Fruit fly (Drosophila melanogaster): ENCODE data around the gene tfc.

tfc gene

dm6 chr3L:1300076-1300635 lies 43.9 kb downstream of the tfc start (continued):
- TF ChIP-seq CG17186 (GFP tag; optimal IDR thresholded peaks at IDR 0.05), result no peak
- no peak for TF ChIP-seq NC2α (GFP tag; optimal IDR thresholded peaks at IDR 0.05)
- TF ChIP-seq CG4424 (GFP tag; optimal IDR thresholded peaks at IDR 0.05), result peak; percentile 62
- peak; percentile 74 for TF ChIP-seq Hr3 (GFP tag; optimal IDR thresholded peaks at IDR 0.05)
- no peak for TF ChIP-seq en (GFP tag; optimal IDR thresholded peaks at IDR 0.05)
- peak; percentile 81 for TF ChIP-seq CG2875 (GFP tag; optimal IDR thresholded peaks at IDR 0.05)
- peak; percentile 51 for TF ChIP-seq Gug (GFP tag; IDR thresholded peaks at IDR 0.05)
- TF ChIP-seq Chrac-16 (GFP tag; optimal IDR thresholded peaks at IDR 0.05), result peak; percentile 68
- peak; percentile 74 for TF ChIP-seq Asciz (GFP tag; optimal IDR thresholded peaks at IDR 0.05)
- TF ChIP-seq HLH3B (GFP tag; IDR thresholded peaks at IDR 0.05), result peak; percentile 83
- TF ChIP-seq bigmax (GFP tag; optimal IDR thresholded peaks at IDR 0.05), result no peak
- TF ChIP-seq az2 (GFP tag; optimal IDR thresholded peaks at IDR 0.05), result peak; percentile 75
- TF ChIP-seq pnt (GFP tag; optimal IDR thresholded peaks at IDR 0.05), result peak; percentile 2
- no peak for TF ChIP-seq Antp (GFP tag; optimal IDR thresholded peaks at IDR 0.05)
- peak; percentile 84 for TF ChIP-seq zen (tag; optimal IDR thresholded peaks at IDR 0.05)
- TF ChIP-seq phol (tag; optimal IDR thresholded peaks at IDR 0.05), result peak; percentile 88
- peak; percentile 77 for TF ChIP-seq Rfx (GFP tag; IDR thresholded peaks at IDR 0.05)
- peak; percentile 38 for TF ChIP-seq Camta (GFP tag; optimal IDR thresholded peaks at IDR 0.05)
- TF ChIP-seq Dek (tag; optimal IDR thresholded peaks at IDR 0.05), result peak; percentile 56
- peak; percentile 69 for TF ChIP-seq CG18476 (GFP tag; optimal IDR thresholded peaks at IDR 0.05)
- no peak for TF ChIP-seq HLH4C (GFP tag; IDR thresholded peaks at IDR 0.05; ENCODE audit: partially characterized antibody)
- TF ChIP-seq Six4 (GFP tag; optimal IDR thresholded peaks at IDR 0.05), result peak; percentile 80
- TF ChIP-seq crc (GFP tag; optimal IDR thresholded peaks at IDR 0.05), result no peak
- no peak for TF ChIP-seq GATAe (GFP tag; conservative IDR thresholded peaks at IDR 0.05)
- TF ChIP-seq ken (GFP tag; IDR thresholded peaks at IDR 0.05), result peak; percentile 72; the same call in 2 of the 3 replicates
- peak; percentile 53; the same call in 2 of the 3 replicates for TF ChIP-seq Aef1 (GFP tag; IDR thresholded peaks at IDR 0.05)
- TF ChIP-seq bcd (GFP tag; optimal IDR thresholded peaks at IDR 0.05), result peak; percentile 79
- peak; percentile 78 for TF ChIP-seq oc (tag; optimal IDR thresholded peaks at IDR 0.05)
- TF ChIP-seq gcm (GFP tag; optimal IDR thresholded peaks at IDR 0.05), result peak; percentile 87
- peak; percentile 66 for TF ChIP-seq Hand (GFP tag; optimal IDR thresholded peaks at IDR 0.05)
- peak; percentile 72 for TF ChIP-seq CG13775 (GFP tag; optimal IDR thresholded peaks at IDR 0.05)
- TF ChIP-seq PHDP (tag; optimal IDR thresholded peaks at IDR 0.05), result peak; percentile 85
- TF ChIP-seq CG11398 (GFP tag; optimal IDR thresholded peaks at IDR 0.05), result no peak
- TF ChIP-seq ewg (GFP tag; optimal IDR thresholded peaks at IDR 0.05), result peak; percentile 65
- TF ChIP-seq croc (GFP tag; conservative IDR thresholded peaks at IDR 0.05), result peak; percentile 83
- peak; percentile 8 for TF ChIP-seq CG9609 (GFP tag; optimal IDR thresholded peaks at IDR 0.05)
- TF ChIP-seq mld (GFP tag; IDR thresholded peaks at IDR 0.05; ENCODE audit: partially characterized antibody), result no peak
- no peak for TF ChIP-seq sr (GFP tag; IDR thresholded peaks at IDR 0.05)
- TF ChIP-seq CG8924 (tag; optimal IDR thresholded peaks at IDR 0.05), result peak; percentile 92
- peak; percentile 72 for TF ChIP-seq CG18619 (GFP tag; optimal IDR thresholded peaks at IDR 0.05)
- peak in 1 of 2 experiments; percentile 70 for TF ChIP-seq Hr78 (GFP tag; optimal IDR thresholded peaks at IDR 0.05)
- TF ChIP-seq row (GFP tag; IDR thresholded peaks at IDR 0.05), result peak; percentile 92
- peak; percentile 72 for TF ChIP-seq NfI (GFP tag; optimal IDR thresholded peaks at IDR 0.05)
- no peak for TF ChIP-seq BEAF-32 (GFP tag; optimal IDR thresholded peaks at IDR 0.05)
- no peak for TF ChIP-seq luna (GFP tag; optimal IDR thresholded peaks at IDR 0.05)
- TF ChIP-seq CG12659 (GFP tag; optimal IDR thresholded peaks at IDR 0.05), result peak; percentile 75
- TF ChIP-seq Gsc (GFP tag; IDR thresholded peaks at IDR 0.05), result peak; percentile 58
- peak; percentile 79 for TF ChIP-seq CG6813 (GFP tag; optimal IDR thresholded peaks at IDR 0.05)
- TF ChIP-seq esg (GFP tag; conservative IDR thresholded peaks at IDR 0.05), result peak; percentile 68
- peak; percentile 29 for TF ChIP-seq CG17802 (tag; optimal IDR thresholded peaks at IDR 0.05)

All from whole organism, embryonic.